Fruit fly (Drosophila melanogaster): ENCODE results near the gene CG10301.

Gene CG10301

dm6 chr3R:23757912-23758607, 48.1 kb downstream of the CG10301 start, which contains the start of the genes PTPMT1 and Hrd3 (continued):
- TF ChIP-seq spab (GFP tag; optimal IDR thresholded peaks at IDR 0.05) = peak; percentile 99
- peak; percentile 99 for TF ChIP-seq dac (GFP tag; optimal IDR thresholded peaks at IDR 0.05)
- peak; percentile 99 for TF ChIP-seq CG3032 (tag; optimal IDR thresholded peaks at IDR 0.05)
- TF ChIP-seq Lpt (GFP tag; optimal IDR thresholded peaks at IDR 0.05) = peak; percentile 98
- TF ChIP-seq Eip93F (GFP tag; optimal IDR thresholded peaks at IDR 0.05) = peak; percentile 94
- peak; percentile 94 for TF ChIP-seq Blimp-1 (GFP tag; optimal IDR thresholded peaks at IDR 0.05)
- TF ChIP-seq ss (GFP tag; optimal IDR thresholded peaks at IDR 0.05) = peak; percentile 98 to 99
- TF ChIP-seq CG11762 (GFP tag; optimal IDR thresholded peaks at IDR 0.05; ENCODE audit: insufficient read depth) = peak; percentile 99

dm6 chr3R:23760219-23761018, 50.5 kb downstream of the CG10301 start, which contains the start of gene SdhD:
Gene SdhD (minus strand): TSS chr3R:23760600.
- TF ChIP-seq CG6163 (GFP tag; IDR thresholded peaks at IDR 0.05) = 0 out of 3 replicates have a peak, but pooled peaks have one; percentile 17
- TF ChIP-seq Eip78C (GFP tag) = peak; percentile 75
- TF ChIP-seq fd85E (GFP tag; optimal IDR thresholded peaks at IDR 0.05) = no peak
- no peak for TF ChIP-seq Ets21C (GFP tag; optimal IDR thresholded peaks at IDR 0.05)
- TF ChIP-seq Met (GFP tag; optimal IDR thresholded peaks at IDR 0.05) = peak; percentile 51
- peak; percentile 10 for TF ChIP-seq Sox14 (GFP tag; optimal IDR thresholded peaks at IDR 0.05)
- peak; percentile 20 for TF ChIP-seq Smox (GFP tag; optimal IDR thresholded peaks at IDR 0.05)
- no peak for TF ChIP-seq Lpt (GFP tag; optimal IDR thresholded peaks at IDR 0.05)
- TF ChIP-seq CG8319 (GFP tag; optimal IDR thresholded peaks at IDR 0.05) = no peak
- peak; percentile 59 for TF ChIP-seq svp (GFP tag)
- peak; percentile 12 for TF ChIP-seq CG31627 (GFP tag; optimal IDR thresholded peaks at IDR 0.05)
- TF ChIP-seq vri (GFP tag; optimal IDR thresholded peaks at IDR 0.05) = peak; percentile 47
- TF ChIP-seq CG7368 (GFP tag; optimal IDR thresholded peaks at IDR 0.05) = peak; percentile 9
- peak; percentile 31 for TF ChIP-seq pdm3 (GFP tag; optimal IDR thresholded peaks at IDR 0.05)
- TF ChIP-seq Hr4 (GFP tag; optimal IDR thresholded peaks at IDR 0.05) = peak; percentile 28
- no peak for TF ChIP-seq CG6808 (GFP tag; optimal IDR thresholded peaks at IDR 0.05)
- TF ChIP-seq achi (GFP tag; optimal IDR thresholded peaks at IDR 0.05) = peak; percentile 23
- TF ChIP-seq esn (GFP tag; optimal IDR thresholded peaks at IDR 0.05) = peak; percentile 37
- TF ChIP-seq CG10669 (GFP tag; optimal IDR thresholded peaks at IDR 0.05) = peak; percentile 7
- TF ChIP-seq topi (GFP tag; optimal IDR thresholded peaks at IDR 0.05) = peak; percentile 9
- no peak for TF ChIP-seq spab (GFP tag; optimal IDR thresholded peaks at IDR 0.05)
- peak; percentile 14 for TF ChIP-seq Sox102F (GFP tag; optimal IDR thresholded peaks at IDR 0.05)
- TF ChIP-seq lz (GFP tag; optimal IDR thresholded peaks at IDR 0.05) = peak; percentile 24
- peak; percentile 2 for TF ChIP-seq CG8632 (GFP tag; optimal IDR thresholded peaks at IDR 0.05)
- no peak for TF ChIP-seq Blimp-1 (GFP tag; optimal IDR thresholded peaks at IDR 0.05)
- TF ChIP-seq CG11902 (GFP tag; optimal IDR thresholded peaks at IDR 0.05) = no peak
- TF ChIP-seq CG3919 (GFP tag; optimal IDR thresholded peaks at IDR 0.05) = peak; percentile 47

Measured in whole organism, prepupa.